Worm (Caenorhabditis elegans) whole organism, young adult: ENCODE measurements around the gene R144.3.

ENCODE experiments used
- B0035.1 ChIP-seq: sonication (generic microtip); optimal IDR thresholded peaks from 2 replicates; lab custom pipeline; 2016; ENCODE audit warnings: missing genetic modification characterization, mild to moderate bottlenecking, missing compliant biosample characterization, missing genotype, missing genetic modification reagents
- C06A6.2 ChIP-seq: fragments of 200-800 bp; sonication (Bioruptor generic); conservative IDR thresholded peaks from 2 replicates; pipeline ENCODE4 v1.3.6; 2022; ENCODE audit warnings: missing genetic modification characterization, missing compliant biosample characterization
- C17E4.6 ChIP-seq: fragments of 200-800 bp; sonication (Bioruptor generic); IDR thresholded peaks from 2 replicates; pipeline ENCODE4 v1.3.6; 2022; ENCODE audit warnings: missing genetic modification reagents, missing genetic modification characterization, missing compliant biosample characterization
- F10E7.11 ChIP-seq: sonication (generic microtip); optimal IDR thresholded peaks from 2 replicates; lab custom pipeline; 2017; ENCODE audit warnings: mild to moderate bottlenecking, missing genetic modification characterization, moderate library complexity, missing compliant biosample characterization
- F22D6.2 ChIP-seq: sonication (generic microtip); optimal IDR thresholded peaks from 2 replicates; lab custom pipeline; 2016; ENCODE audit warnings: mild to moderate bottlenecking, missing genetic modification characterization, missing compliant biosample characterization
- F23B12.7 ChIP-seq: sonication (generic microtip); optimal IDR thresholded peaks from 2 replicates; lab custom pipeline; 2017; ENCODE audit warnings: missing genetic modification characterization, mild to moderate bottlenecking, missing compliant biosample characterization, antibody characterized with exemption, moderate library complexity; ENCODE audit not compliant: insufficient read depth
- F55B11.4 ChIP-seq: sonication (generic microtip); optimal IDR thresholded peaks from 2 replicates; lab custom pipeline; 2016; ENCODE audit warnings: missing compliant biosample characterization, missing genetic modification characterization, borderline replicate concordance; ENCODE audit not compliant: insufficient read depth
- F57C9.4 ChIP-seq: sonication (generic microtip); optimal IDR thresholded peaks from 2 replicates; lab custom pipeline; 2017; ENCODE audit warnings: mild to moderate bottlenecking, missing genetic modification characterization, missing compliant biosample characterization
- K11D2.4 ChIP-seq: fragments of 200-800 bp; sonication (Bioruptor generic); IDR thresholded peaks from 2 replicates; pipeline ENCODE4 v1.3.6; 2022; ENCODE audit warnings: missing genetic modification reagents, missing genetic modification characterization, missing compliant biosample characterization
- T07F8.4 ChIP-seq: sonication (generic microtip); optimal IDR thresholded peaks from 2 replicates; lab custom pipeline; 2016; ENCODE audit warnings: mild to moderate bottlenecking, missing genetic modification characterization, moderate library complexity, missing compliant biosample characterization
- T26A5.8 ChIP-seq: sonication (generic microtip); optimal IDR thresholded peaks from 2 replicates; lab custom pipeline; 2016; ENCODE audit warnings: missing genetic modification characterization, missing compliant biosample characterization
- ama-1 ChIP-seq, 3 experiments: fragments of 150-350 bp in 1 of 3; sonication (generic microtip) in 2 of 3; optimal IDR thresholded peaks; 2 replicates each; lab custom pipeline; 2014 to 2018; ENCODE audit warnings: missing biosample characterization in 2 of 3, missing genetic modification characterization in 2 of 3, missing genetic modification reagents in 2 of 3
- aptf-3 ChIP-seq: fragments of 200-800 bp; sonication (Bioruptor generic); IDR thresholded peaks from 2 replicates; pipeline ENCODE4 v1.3.6; 2022; ENCODE audit warnings: missing genetic modification characterization, missing compliant biosample characterization
- attf-3 ChIP-seq: fragments of 200-800 bp; sonication (Bioruptor generic); conservative IDR thresholded peaks from 2 replicates; pipeline ENCODE4 v1.3.6; 2022; ENCODE audit warnings: missing genetic modification reagents, missing genetic modification characterization, missing compliant biosample characterization
- ceh-27 ChIP-seq: fragments of 200-800 bp; sonication (Bioruptor generic); optimal IDR thresholded peaks from 2 replicates; lab custom pipeline; 2018; ENCODE audit warnings: mild to moderate bottlenecking, missing genetic modification characterization, moderate library complexity, missing compliant biosample characterization
- ceh-58 ChIP-seq: fragments of 200-800 bp; sonication (Bioruptor generic); IDR thresholded peaks from 2 replicates; pipeline ENCODE4 v1.3.6; 2022; ENCODE audit warnings: missing genetic modification characterization, missing compliant biosample characterization
- dox-1 ChIP-seq: fragments of 200-800 bp; sonication (Bioruptor generic); IDR thresholded peaks from 2 replicates; pipeline ENCODE4 v1.3.6; 2022; ENCODE audit warnings: missing genetic modification reagents, missing genetic modification characterization, missing compliant biosample characterization
- egl-18 ChIP-seq: fragments of 200-800 bp; sonication (Bioruptor generic); IDR thresholded peaks from 2 replicates; pipeline ENCODE4 v1.3.6; 2022; ENCODE audit warnings: missing genetic modification reagents, missing genetic modification characterization, missing compliant biosample characterization
- ekl-4 ChIP-seq: fragments of 200-800 bp; sonication (Bioruptor generic); IDR thresholded peaks from 2 replicates; pipeline ENCODE4 v1.3.6; 2022; ENCODE audit warnings: missing genetic modification reagents, missing genetic modification characterization, missing compliant biosample characterization
- ets-4 ChIP-seq: fragments of 200-800 bp; sonication (Bioruptor generic); optimal IDR thresholded peaks from 2 replicates; lab custom pipeline; 2018; ENCODE audit warnings: mild to moderate bottlenecking, missing genetic modification characterization, missing compliant biosample characterization
- gei-17 ChIP-seq: fragments of 200-800 bp; sonication (Bioruptor generic); optimal IDR thresholded peaks from 2 replicates; lab custom pipeline; 2018; ENCODE audit warnings: mild to moderate bottlenecking, missing genetic modification characterization, missing compliant biosample characterization
- hlh-26 ChIP-seq: fragments of 200-800 bp; sonication (Bioruptor generic); conservative IDR thresholded peaks from 2 replicates; pipeline ENCODE4 v1.3.6; 2022; ENCODE audit warnings: missing genetic modification reagents, missing genetic modification characterization, missing compliant biosample characterization
- hrde-1 ChIP-seq: sonication (generic microtip); optimal IDR thresholded peaks from 2 replicates; lab custom pipeline; 2016; ENCODE audit warnings: missing genetic modification characterization, mild to moderate bottlenecking, missing compliant biosample characterization, moderate library complexity, missing genotype, missing genetic modification reagents, borderline replicate concordance
- hsf-1 ChIP-seq: fragments of 200-800 bp; sonication (Bioruptor generic); IDR thresholded peaks from 2 replicates; pipeline ENCODE4 v1.3.6; 2022; ENCODE audit warnings: missing genetic modification reagents, missing genetic modification characterization, missing compliant biosample characterization
- lag-1 ChIP-seq: fragments of 200-800 bp; sonication (Bioruptor generic); IDR thresholded peaks from 2 replicates; pipeline ENCODE4 v1.3.6; 2022; ENCODE audit warnings: missing genetic modification reagents, missing genetic modification characterization, missing compliant biosample characterization
- let-526 ChIP-seq: fragments of 200-800 bp; sonication (Bioruptor generic); IDR thresholded peaks from 2 replicates; pipeline ENCODE4 v1.3.6; 2022; ENCODE audit warnings: missing genetic modification reagents, missing genetic modification characterization, missing compliant biosample characterization
- let-607 ChIP-seq, 2 experiments: fragments of 200-800 bp in 1 of 2; sonication (Bioruptor generic) in 1 of 2; sonication (generic microtip) in 1 of 2; optimal IDR thresholded peaks; 2 replicates each; lab custom pipeline; 2016 to 2018; ENCODE audit warnings: mild to moderate bottlenecking in 2 of 2, missing compliant biosample characterization in 2 of 2, missing genetic modification characterization in 2 of 2, moderate library complexity in 2 of 2, missing genotype in 1 of 2
- lin-26 ChIP-seq: fragments of 200-800 bp; sonication (Bioruptor generic); IDR thresholded peaks from 2 replicates; pipeline ENCODE4 v1.3.6; 2022; ENCODE audit warnings: missing genetic modification reagents, missing genetic modification characterization, missing compliant biosample characterization
- lin-54 ChIP-seq: fragments of 200-800 bp; sonication (Bioruptor generic); optimal IDR thresholded peaks from 2 replicates; lab custom pipeline; 2018; ENCODE audit warnings: mild to moderate bottlenecking, missing genetic modification characterization, missing compliant biosample characterization
- lsl-1 ChIP-seq: fragments of 200-800 bp; sonication (Bioruptor generic); optimal IDR thresholded peaks from 2 replicates; lab custom pipeline; 2018; ENCODE audit warnings: mild to moderate bottlenecking, missing genetic modification characterization, moderate library complexity, missing compliant biosample characterization
- madf-6 ChIP-seq: fragments of 200-800 bp; sonication (Bioruptor generic); IDR thresholded peaks from 2 replicates; pipeline ENCODE4 v1.3.6; 2022; ENCODE audit warnings: missing genetic modification reagents, missing genetic modification characterization, missing compliant biosample characterization
- mcd-1 ChIP-seq: fragments of 200-800 bp; sonication (Bioruptor generic); IDR thresholded peaks from 2 replicates; pipeline ENCODE4 v1.3.6; 2022; ENCODE audit warnings: missing genetic modification reagents, missing genetic modification characterization, missing compliant biosample characterization
- nhr-179 ChIP-seq: sonication (generic microtip); optimal IDR thresholded peaks from 2 replicates; lab custom pipeline; 2016; ENCODE audit warnings: mild to moderate bottlenecking, missing genetic modification characterization, missing compliant biosample characterization
- nhr-80 ChIP-seq: sonication (generic microtip); optimal IDR thresholded peaks from 2 replicates; lab custom pipeline; 2016; ENCODE audit warnings: missing genetic modification characterization, missing compliant biosample characterization
- pha-4 ChIP-seq: fragments of 150-350 bp; sonication (generic microtip); optimal IDR thresholded peaks from 2 replicates; lab custom pipeline; 2014; ENCODE audit warnings: missing biosample characterization, missing genetic modification reagents, missing genetic modification characterization
- rcor-1 ChIP-seq: fragments of 200-800 bp; sonication (Bioruptor generic); IDR thresholded peaks from 2 replicates; pipeline ENCODE4 v1.3.6; 2022; ENCODE audit warnings: missing genetic modification reagents, missing genetic modification characterization, missing compliant biosample characterization
- rpc-1 ChIP-seq, 2 experiments: fragments of 150-350 bp in 1 of 2; sonication (generic microtip) in 1 of 2; optimal IDR thresholded peaks; 2 replicates each; lab custom pipeline; 2014 to 2018; ENCODE audit warnings: missing biosample characterization in 1 of 2, missing genetic modification characterization in 1 of 2, missing genetic modification reagents in 1 of 2, missing genotype in 1 of 2
- sdz-38 ChIP-seq: sonication (generic microtip); optimal IDR thresholded peaks from 2 replicates; lab custom pipeline; 2016; ENCODE audit warnings: missing genotype, missing genetic modification characterization, missing compliant biosample characterization
- sea-2 ChIP-seq: fragments of 200-800 bp; sonication (Bioruptor generic); IDR thresholded peaks from 2 replicates; pipeline ENCODE4 v1.3.6; 2022; ENCODE audit warnings: missing genetic modification characterization, missing compliant biosample characterization
- snpc-3.4 ChIP-seq: sonication (generic microtip); optimal IDR thresholded peaks from 2 replicates; lab custom pipeline; 2017; ENCODE audit warnings: missing genetic modification characterization, mild to moderate bottlenecking, missing compliant biosample characterization, antibody characterized with exemption, moderate library complexity, missing genotype, missing genetic modification reagents
- snpc-4 ChIP-seq, 5 experiments: fragments of 150-350 bp in 1 of 5; sonication (generic microtip) in 4 of 5; optimal IDR thresholded peaks; 2 replicates each; lab custom pipeline; 2014 to 2018; ENCODE audit warnings: missing genetic modification characterization in 5 of 5, missing biosample characterization in 3 of 5, antibody characterized with exemption in 2 of 5, mild to moderate bottlenecking in 2 of 5, missing compliant biosample characterization in 2 of 5, missing genotype in 2 of 5, moderate library complexity in 2 of 5, missing genetic modification reagents in 1 of 5
- somi-1 ChIP-seq: fragments of 200-800 bp; sonication (Bioruptor generic); optimal IDR thresholded peaks from 2 replicates; lab custom pipeline; 2018; ENCODE audit warnings: mild to moderate bottlenecking, missing genetic modification characterization, missing compliant biosample characterization
- unc-62 ChIP-seq: fragments of 150-350 bp; optimal IDR thresholded peaks from 2 replicates; lab custom pipeline; 2014; ENCODE audit warnings: missing biosample characterization, missing genetic modification reagents, missing genetic modification characterization
- zim-3 ChIP-seq: sonication (generic microtip); optimal IDR thresholded peaks from 2 replicates; lab custom pipeline; 2017; ENCODE audit warnings: mild to moderate bottlenecking, missing genetic modification characterization, moderate library complexity, missing compliant biosample characterization
- ztf-22 ChIP-seq: fragments of 200-800 bp; sonication (Bioruptor generic); optimal IDR thresholded peaks from 2 replicates; lab custom pipeline; 2018; ENCODE audit warnings: mild to moderate bottlenecking, missing genetic modification characterization, moderate library complexity, missing compliant biosample characterization
- ztf-25 ChIP-seq: fragments of 200-800 bp; sonication (Bioruptor generic); IDR thresholded peaks from 2 replicates; pipeline ENCODE4 v1.3.6; 2022; ENCODE audit warnings: missing genetic modification reagents, missing genetic modification characterization, missing compliant biosample characterization

Gene R144.3

ce11 chrIII:5018116-5018689 is 3.6 kb upstream of the R144.3 start, which contains the start of gene wip-1 (continued):
- TF ChIP-seq F55B11.4 (tag; lab: Kevin White, UChicago) (no peak), hlh-26 (GFP tag; lab: Robert Waterston, UW) (no peak), dox-1 (peak; percentile 99), gei-17 (GFP tag; lab: Kevin White, UChicago) (peak; percentile 85), lin-54 (GFP tag; lab: Kevin White, UChicago) (peak; percentile 98), sea-2 (GFP tag; lab: Robert Waterston, UW) (peak; percentile 87), ztf-22 (GFP tag; lab: Kevin White, UChicago) (peak; percentile 91), unc-62 (GFP tag; lab: Kevin White, UChicago) (peak; percentile 17), ets-4 (GFP tag; lab: Kevin White, UChicago) (peak; percentile 97), somi-1 (GFP tag; lab: Kevin White, UChicago) (peak; percentile 94), C17E4.6 (GFP tag; lab: Robert Waterston, UW) (peak; percentile 96), let-526 (GFP tag; lab: Robert Waterston, UW) (peak; percentile 91), attf-3 (peak; percentile 82), egl-18 (GFP tag; lab: Robert Waterston, UW) (peak; percentile 86), B0035.1 (peak; percentile 89), F23B12.7 (tag; lab: Kevin White, UChicago) (peak; percentile 98), F22D6.2 (tag; lab: Kevin White, UChicago) (peak; percentile 87), F10E7.11 (tag; lab: Kevin White, UChicago) (peak; percentile 71), nhr-80 (tag; lab: Kevin White, UChicago) (peak; percentile 99), snpc-3.4 (tag; lab: Kevin White, UChicago) (peak; percentile 96), lin-26 (GFP tag; lab: Robert Waterston, UW) (peak; percentile 89), K11D2.4 (GFP tag; lab: Robert Waterston, UW) (peak; percentile 94), rpc-1 (optimal IDR thresholded peaks at IDR 0.05; lab: Kevin White, UChicago) (peak; percentile 3), rpc-1 (tag; optimal IDR thresholded peaks at IDR 0.05; lab: Kevin White, UChicago) (peak; percentile 6), rcor-1 (GFP tag; lab: Robert Waterston, UW) (peak; percentile 98), zim-3 (tag; lab: Kevin White, UChicago) (peak; percentile 64), hsf-1 (peak; percentile 90), madf-6 (GFP tag; lab: Robert Waterston, UW) (peak; percentile 97), T07F8.4 (tag; lab: Kevin White, UChicago) (peak; percentile 88), ceh-58 (GFP tag; lab: Robert Waterston, UW) (no peak), F57C9.4 (tag; lab: Kevin White, UChicago) (no peak), T26A5.8 (tag; lab: Kevin White, UChicago) (no peak), aptf-3 (GFP tag; lab: Robert Waterston, UW) (0 out of 2 replicates have a peak, but pooled peaks have one; percentile 24), mcd-1 (peak; percentile 96), C06A6.2 (GFP tag; lab: Robert Waterston, UW) (peak; percentile 93), ama-1 (optimal IDR thresholded peaks at IDR 0.05; lab: Kevin White, UChicago) (no peak), ama-1 (GFP tag; optimal IDR thresholded peaks at IDR 0.05; lab: Kevin White, UChicago) (peak; percentile 27 to 80), sdz-38 (no peak), pha-4 (peak; percentile 80), ekl-4 (GFP tag; lab: Robert Waterston, UW) (peak; percentile 98), ztf-25 (peak; percentile 47; the same call in 1 of the 2 replicates), ceh-27 (peak; percentile 99), lsl-1 (GFP tag; lab: Kevin White, UChicago) (peak; percentile 93), snpc-4 (GFP tag; optimal IDR thresholded peaks at IDR 0.05; lab: Kevin White, UChicago) (peak; percentile 80), snpc-4 (tag; optimal IDR thresholded peaks at IDR 0.05; lab: Kevin White, UChicago) (peak; percentile 86 to 93 (median 90)), nhr-179 (tag; lab: Kevin White, UChicago) (no peak), lag-1 (GFP tag; lab: Robert Waterston, UW) (no peak), hrde-1 (tag; lab: Kevin White, UChicago) (peak; percentile 82), let-607 (tag; optimal IDR thresholded peaks at IDR 0.05; lab: Kevin White, UChicago) (peak; percentile 85 to 94)
